Worm (Caenorhabditis elegans): ENCODE measurements around the gene C17H12.11.

- no peak for TF ChIP-seq med-1 (GFP tag; optimal IDR thresholded peaks at IDR 0.05; ENCODE audit: insufficient read depth)
- TF ChIP-seq flt-1 (GFP tag; IDR thresholded peaks at IDR 0.05) = no peak
- no peak for TF ChIP-seq ztf-23 (GFP tag; IDR thresholded peaks at IDR 0.05)
- TF ChIP-seq tab-1 (GFP tag; IDR thresholded peaks at IDR 0.05) = no peak
Measured at ce11 chrIV:6757614-6758013, 44.6 kb upstream of the C17H12.11 start.

Measured in whole organism, midembryonic.